Worm (Caenorhabditis elegans) whole organism, L4 larva: ENCODE results near the gene W03B1.9.

Experiments
- Y105C5A.15 ChIP-seq: fragments of 200-800 bp; sonication (Bioruptor generic); IDR thresholded peaks from 2 replicates; pipeline ENCODE4 v1.3.6; 2022; ENCODE audit warnings: missing genetic modification characterization, missing compliant biosample characterization
- Y75B8A.6 ChIP-seq: fragments of 200-800 bp; sonication (Bioruptor generic); IDR thresholded peaks from 2 replicates; pipeline ENCODE4 v1.3.6; 2022; ENCODE audit warnings: missing genetic modification reagents, missing genetic modification characterization, missing compliant biosample characterization
- ZK337.2 ChIP-seq: fragments of 200-800 bp; sonication (Bioruptor generic); IDR thresholded peaks from 2 replicates; pipeline ENCODE4 v1.3.6; 2022; ENCODE audit warnings: missing genetic modification reagents, missing genetic modification characterization, missing compliant biosample characterization
- arid-1 ChIP-seq: fragments of 200-800 bp; sonication (Bioruptor generic); conservative IDR thresholded peaks from 2 replicates; pipeline ENCODE4 v1.3.6; 2022; ENCODE audit warnings: missing genetic modification reagents, missing genetic modification characterization, missing compliant biosample characterization
- ceh-44 ChIP-seq: fragments of 200-800 bp; sonication (Bioruptor generic); IDR thresholded peaks from 2 replicates; pipeline ENCODE4 v1.3.6; 2022; ENCODE audit warnings: missing genetic modification reagents, missing genetic modification characterization, missing compliant biosample characterization
- lin-39 ChIP-seq: fragments of 150-350 bp; optimal IDR thresholded peaks from 2 replicates; lab custom pipeline; 2014; ENCODE audit warnings: missing biosample characterization, missing genetic modification reagents, missing genetic modification characterization
- nhr-77 ChIP-seq: fragments of 150-350 bp; optimal IDR thresholded peaks from 2 replicates; lab custom pipeline; 2014; ENCODE audit warnings: missing biosample characterization, missing genetic modification characterization
- rbr-2 ChIP-seq: sonication (generic microtip); optimal IDR thresholded peaks from 2 replicates; lab custom pipeline; 2016; ENCODE audit warnings: missing genotype, missing genetic modification characterization, missing compliant biosample characterization
- set-16 ChIP-seq: fragments of 200-800 bp; sonication (Bioruptor generic); IDR thresholded peaks from 2 replicates; pipeline ENCODE4 v1.3.6; 2022; ENCODE audit warnings: missing genetic modification reagents, missing genetic modification characterization, missing compliant biosample characterization
- snpc-1.2 ChIP-seq: fragments of 200-800 bp; sonication (Bioruptor generic); IDR thresholded peaks from 2 replicates; pipeline ENCODE4 v1.3.6; 2022; ENCODE audit warnings: missing genetic modification reagents, missing genetic modification characterization, missing compliant biosample characterization
- unc-62 ChIP-seq, 3 experiments: fragments of 150-350 bp in 1 of 3; sonication (generic microtip); optimal IDR thresholded peaks in 2 of 3; peaks in 1 of 3; 1 replicate in 1 of 3; 2 replicates in 2 of 3; lab custom pipeline; 2014 to 2017; ENCODE audit warnings: missing biosample characterization in 3 of 3, missing genetic modification characterization in 3 of 3, missing genetic modification reagents in 3 of 3, missing genotype in 1 of 3

Gene W03B1.9

ce11 chrIV:4312394-4312793 lies 44.4 kb downstream of the W03B1.9 start:
- peak; percentile 92 for TF ChIP-seq set-16 (GFP tag; lab: Robert Waterston, UW)

ce11 chrIV:4307227-4307946 lies 49.4 kb downstream of the W03B1.9 start, which contains the start of gene set-9:
Gene set-9, plus strand, starts transcription at chrIV:4307896.
- no peak for TF ChIP-seq lin-39 (tag; lab: Kevin White, UChicago)
- TF ChIP-seq nhr-77 = no peak
- no peak for TF ChIP-seq snpc-1.2
- no peak for TF ChIP-seq Y75B8A.6 (GFP tag; lab: Robert Waterston, UW)

- TF ChIP-seq arid-1 (GFP tag; lab: Robert Waterston, UW) (no peak), Y105C5A.15 (GFP tag; lab: Robert Waterston, UW) (no peak), unc-62 (GFP tag; optimal IDR thresholded peaks at IDR 0.05 in 1 of 2; lab: Kevin White, UChicago) (peak in 1 of 2 experiments; percentile 94), unc-62 (tag; optimal IDR thresholded peaks at IDR 0.05; lab: Kevin White, UChicago) (no peak), rbr-2 (tag; lab: Kevin White, UChicago) (no peak), ZK337.2 (no peak), ceh-44 (GFP tag; lab: Robert Waterston, UW) (no peak)
Observed at ce11 chrIV:4306317-4306716, 50.5 kb downstream of the W03B1.9 start.
